Fruit fly (Drosophila melanogaster) whole organism, embryonic: ENCODE measurements around the gene slow.

Experiments
- ATbp ChIP-seq: fragments of 200-800 bp; sonication (Bioruptor generic); optimal IDR thresholded peaks from 2 replicates; lab custom pipeline; 2017; ENCODE audit warnings: missing biosample characterization, mild to moderate bottlenecking, missing genetic modification characterization, missing genetic modification reagents
- Ada2b ChIP-seq: fragments of 200-800 bp; sonication (Bioruptor generic); IDR thresholded peaks from 2 replicates; pipeline ENCODE4 v1.3.6; 2022; ENCODE audit warnings: missing biosample characterization, missing genetic modification characterization
- Aef1 ChIP-seq: fragments of 200-800 bp; sonication (Bioruptor generic); IDR thresholded peaks from 3 replicates; pipeline ENCODE4 v1.3.6; 2022; ENCODE audit warnings: missing biosample characterization, missing genetic modification characterization
- Antp ChIP-seq: fragments of 200-800 bp; sonication (Bioruptor generic); optimal IDR thresholded peaks from 3 replicates; lab custom pipeline; 2016; ENCODE audit warnings: missing biosample characterization, missing genetic modification characterization
- CG1024 ChIP-seq: fragments of 200-800 bp; sonication (Bioruptor generic); IDR thresholded peaks from 2 replicates; pipeline ENCODE4 v1.3.6; 2022; ENCODE audit warnings: missing biosample characterization, missing genetic modification characterization
- CG10366 ChIP-seq: fragments of 200-800 bp; sonication (Bioruptor generic); IDR thresholded peaks from 2 replicates; pipeline ENCODE4 v1.3.6; 2022; ENCODE audit warnings: missing biosample characterization, missing genetic modification characterization
- CG12659 ChIP-seq: fragments of 200-800 bp; sonication (Bioruptor generic); optimal IDR thresholded peaks from 3 replicates; lab custom pipeline; 2017; ENCODE audit warnings: mild to moderate bottlenecking, missing biosample characterization, missing genetic modification reagents, missing genetic modification characterization
- CG12942 ChIP-seq: fragments of 200-800 bp; sonication (Bioruptor generic); optimal IDR thresholded peaks from 3 replicates; lab custom pipeline; 2016; ENCODE audit warnings: missing biosample characterization, missing genetic modification characterization
- CG14710 ChIP-seq: fragments of 200-800 bp; sonication (Bioruptor generic); optimal IDR thresholded peaks from 3 replicates; lab custom pipeline; 2019; ENCODE audit warnings: missing biosample characterization, mild to moderate bottlenecking, missing genetic modification characterization, moderate library complexity
- CG15601 ChIP-seq: fragments of 200-800 bp; sonication (Bioruptor generic); optimal IDR thresholded peaks from 3 replicates; lab custom pipeline; 2019; ENCODE audit warnings: missing biosample characterization, mild to moderate bottlenecking, missing genetic modification characterization, moderate library complexity
- CG17328 ChIP-seq: fragments of 200-800 bp; sonication (Bioruptor generic); IDR thresholded peaks from 2 replicates; pipeline ENCODE4 v1.3.6; 2022; ENCODE audit warnings: missing biosample characterization, missing genetic modification characterization
- CG18599 ChIP-seq: fragments of 200-800 bp; sonication (Bioruptor generic); optimal IDR thresholded peaks from 3 replicates; lab custom pipeline; 2017; ENCODE audit warnings: missing biosample characterization, missing genetic modification characterization, mild to moderate bottlenecking, moderate library complexity, missing genetic modification reagents
- CG42726 ChIP-seq: fragments of 200-800 bp; sonication (Bioruptor generic); IDR thresholded peaks from 2 replicates; pipeline ENCODE4 v1.3.6; 2022; ENCODE audit warnings: missing biosample characterization, missing genetic modification characterization; ENCODE audit not compliant: partially characterized antibody
- CG4360 ChIP-seq: fragments of 200-800 bp; sonication (Bioruptor generic); IDR thresholded peaks from 2 replicates; pipeline ENCODE4 v1.3.6; 2022; ENCODE audit warnings: missing biosample characterization, missing genetic modification characterization
- CG4617 ChIP-seq: fragments of 200-800 bp; sonication (Bioruptor generic); optimal IDR thresholded peaks from 3 replicates; lab custom pipeline; 2016; ENCODE audit warnings: missing biosample characterization, missing genetic modification characterization, borderline replicate concordance
- CG4730 ChIP-seq: fragments of 200-800 bp; sonication (Bioruptor generic); IDR thresholded peaks from 2 replicates; pipeline ENCODE4 v1.3.6; 2022; ENCODE audit warnings: missing biosample characterization, missing genetic modification characterization
- CG6854 ChIP-seq: fragments of 200-800 bp; sonication (Bioruptor generic); optimal IDR thresholded peaks from 3 replicates; lab custom pipeline; 2017; ENCODE audit warnings: missing biosample characterization, mild to moderate bottlenecking, missing genetic modification characterization
- CG7928 ChIP-seq: fragments of 200-800 bp; sonication (Bioruptor generic); optimal IDR thresholded peaks from 2 replicates; lab custom pipeline; 2017; ENCODE audit warnings: missing biosample characterization, mild to moderate bottlenecking, missing genetic modification characterization
- CG9817 ChIP-seq: fragments of 200-800 bp; sonication (Bioruptor generic); optimal IDR thresholded peaks from 2 replicates; lab custom pipeline; 2018; ENCODE audit warnings: missing biosample characterization, mild to moderate bottlenecking, missing genetic modification characterization, moderate library complexity
- CG9876 ChIP-seq: fragments of 200-800 bp; sonication (Bioruptor generic); optimal IDR thresholded peaks from 2 replicates; lab custom pipeline; 2016; ENCODE audit warnings: missing biosample characterization, missing genetic modification characterization
- CkIIα-i1 ChIP-seq: fragments of 200-800 bp; sonication (Bioruptor generic); IDR thresholded peaks from 2 replicates; pipeline ENCODE4 v1.3.6; 2022; ENCODE audit warnings: missing biosample characterization, missing genetic modification characterization
- Drgx ChIP-seq: fragments of 200-800 bp; sonication (Bioruptor generic); IDR thresholded peaks from 2 replicates; pipeline ENCODE4 v1.3.6; 2022; ENCODE audit warnings: missing biosample characterization, missing genetic modification characterization
- Ets65A ChIP-seq: fragments of 200-800 bp; sonication (Bioruptor generic); peaks from one replicate; lab custom pipeline; 2016; ENCODE audit warnings: missing biosample characterization, missing genetic modification characterization
- Hr78 ChIP-seq, 2 experiments: fragments of 200-800 bp in 1 of 2; fragments of >200 bp in 1 of 2; sonication (Bioruptor generic) in 1 of 2; optimal IDR thresholded peaks; 2 replicates each; lab custom pipeline; 2017 to 2019; ENCODE audit warnings: missing biosample characterization in 2 of 2, missing genetic modification characterization in 2 of 2, mild to moderate bottlenecking in 1 of 2, moderate library complexity in 1 of 2
- MTF-1 ChIP-seq: fragments of 200-800 bp; sonication (Bioruptor generic); optimal IDR thresholded peaks from 2 replicates; lab custom pipeline; 2018; ENCODE audit warnings: missing biosample characterization, mild to moderate bottlenecking, missing genetic modification characterization, borderline replicate concordance
- Mad ChIP-seq: fragments of 200-800 bp; sonication (Bioruptor generic); optimal IDR thresholded peaks from 2 replicates; lab custom pipeline; 2016; ENCODE audit warnings: missing biosample characterization, missing genetic modification characterization
- Max ChIP-seq: fragments of 200-800 bp; sonication (Bioruptor generic); optimal IDR thresholded peaks from 2 replicates; lab custom pipeline; 2016; ENCODE audit warnings: missing biosample characterization, mild to moderate bottlenecking, missing genetic modification characterization
- NfI ChIP-seq: fragments of 200-800 bp; sonication (Bioruptor generic); optimal IDR thresholded peaks from 3 replicates; lab custom pipeline; 2018; ENCODE audit warnings: missing biosample characterization, mild to moderate bottlenecking, missing genetic modification characterization, moderate library complexity
- Poxn ChIP-seq: fragments of 200-800 bp; sonication (Bioruptor generic); IDR thresholded peaks from 2 replicates; pipeline ENCODE4 v1.3.6; 2022; ENCODE audit warnings: missing biosample characterization, missing genetic modification characterization
- Six4 ChIP-seq: fragments of 200-800 bp; sonication (Bioruptor generic); optimal IDR thresholded peaks from 2 replicates; lab custom pipeline; 2016; ENCODE audit warnings: missing biosample characterization, missing genetic modification characterization
- Sry-δ ChIP-seq: fragments of 200-800 bp; sonication (Bioruptor generic); optimal IDR thresholded peaks from 2 replicates; lab custom pipeline; 2016; ENCODE audit warnings: missing biosample characterization, missing genetic modification characterization
- cato ChIP-seq: fragments of 200-800 bp; sonication (Bioruptor generic); optimal IDR thresholded peaks from 2 replicates; lab custom pipeline; 2016; ENCODE audit warnings: missing biosample characterization, missing genetic modification characterization, borderline replicate concordance
- chinmo ChIP-seq: fragments of 200-800 bp; sonication (Bioruptor generic); IDR thresholded peaks from 4 replicates; pipeline ENCODE4 v1.3.6; 2022; ENCODE audit warnings: missing biosample characterization, missing genetic modification characterization; ENCODE audit not compliant: partially characterized antibody
- dan ChIP-seq: fragments of 200-800 bp; sonication (Bioruptor generic); IDR thresholded peaks from 2 replicates; pipeline ENCODE4 v1.3.6; 2022; ENCODE audit warnings: missing biosample characterization, missing genetic modification characterization
- dmrt11E ChIP-seq: fragments of 200-800 bp; sonication (Bioruptor generic); optimal IDR thresholded peaks from 3 replicates; lab custom pipeline; 2018; ENCODE audit warnings: missing biosample characterization, mild to moderate bottlenecking, missing genetic modification characterization, moderate library complexity
- dpn ChIP-seq, 2 experiments: fragments of 200-800 bp; sonication (Bioruptor generic); optimal IDR thresholded peaks; 3 replicates each; lab custom pipeline; 2016; ENCODE audit warnings: missing biosample characterization in 2 of 2, missing genetic modification characterization in 2 of 2
- emc ChIP-seq: fragments of 200-800 bp; sonication (Bioruptor generic); optimal IDR thresholded peaks from 2 replicates; lab custom pipeline; 2016; ENCODE audit warnings: missing biosample characterization, missing genetic modification characterization
- ftz-f1 ChIP-seq: fragments of 200-800 bp; sonication (Bioruptor generic); optimal IDR thresholded peaks from 2 replicates; lab custom pipeline; 2016; ENCODE audit warnings: missing biosample characterization, missing genetic modification characterization
- gfzf ChIP-seq: fragments of 200-800 bp; sonication (Bioruptor generic); optimal IDR thresholded peaks from 2 replicates; lab custom pipeline; 2016; ENCODE audit warnings: missing biosample characterization, mild to moderate bottlenecking, missing genetic modification characterization, moderate library complexity
- hb ChIP-seq: fragments of 200-800 bp; sonication (Bioruptor generic); IDR thresholded peaks from 3 replicates; pipeline ENCODE4 v1.3.6; 2022; ENCODE audit warnings: missing biosample characterization, missing genetic modification characterization; ENCODE audit not compliant: partially characterized antibody
- ind ChIP-seq: fragments of 200-800 bp; sonication (Bioruptor generic); optimal IDR thresholded peaks from 3 replicates; lab custom pipeline; 2016; ENCODE audit warnings: missing biosample characterization, missing genetic modification characterization
- jigr1 ChIP-seq: fragments of 200-800 bp; sonication (Bioruptor generic); IDR thresholded peaks from 3 replicates; pipeline ENCODE4 v1.3.6; 2022; ENCODE audit warnings: missing biosample characterization, missing genetic modification characterization
- knrl ChIP-seq: fragments of 200-800 bp; sonication (Bioruptor generic); IDR thresholded peaks from 3 replicates; pipeline ENCODE4 v1.3.6; 2022; ENCODE audit warnings: missing biosample characterization, missing genetic modification characterization; ENCODE audit not compliant: partially characterized antibody
- lbe ChIP-seq: fragments of 200-800 bp; sonication (Bioruptor generic); optimal IDR thresholded peaks from 2 replicates; lab custom pipeline; 2016; ENCODE audit warnings: missing biosample characterization, mild to moderate bottlenecking, missing genetic modification characterization
- maf-S ChIP-seq: fragments of 200-800 bp; sonication (Bioruptor generic); optimal IDR thresholded peaks from 2 replicates; lab custom pipeline; 2016; ENCODE audit warnings: missing biosample characterization, missing genetic modification characterization
- pfk ChIP-seq: fragments of 200-800 bp; sonication (Bioruptor generic); optimal IDR thresholded peaks from 2 replicates; lab custom pipeline; 2018; ENCODE audit warnings: missing biosample characterization, mild to moderate bottlenecking, missing genetic modification characterization, moderate library complexity
- repo ChIP-seq: fragments of 200-800 bp; sonication (Bioruptor generic); optimal IDR thresholded peaks from 2 replicates; lab custom pipeline; 2016; ENCODE audit warnings: missing biosample characterization, missing genetic modification characterization
- sr ChIP-seq: fragments of 200-800 bp; sonication (Bioruptor generic); IDR thresholded peaks from 3 replicates; pipeline ENCODE4 v1.3.6; 2022; ENCODE audit warnings: missing biosample characterization, missing genetic modification characterization
- stc ChIP-seq: fragments of 200-800 bp; sonication (Bioruptor generic); IDR thresholded peaks from 2 replicates; pipeline ENCODE4 v1.3.6; 2022; ENCODE audit warnings: missing biosample characterization, missing genetic modification characterization
- vnd ChIP-seq: fragments of 200-800 bp; sonication (Bioruptor generic); IDR thresholded peaks from 3 replicates; pipeline ENCODE4 v1.3.6; 2022; ENCODE audit warnings: missing biosample characterization, missing genetic modification characterization; ENCODE audit not compliant: partially characterized antibody
- yki ChIP-seq: fragments of >200 bp; optimal IDR thresholded peaks from 3 replicates; lab custom pipeline; 2018
- zf30C ChIP-seq: fragments of 200-800 bp; sonication (Bioruptor generic); optimal IDR thresholded peaks from 3 replicates; lab custom pipeline; 2018; ENCODE audit warnings: missing biosample characterization, mild to moderate bottlenecking, missing genetic modification characterization

Gene slow

dm6 chr3L:4353657-4354075 is 30.6 kb upstream of the slow start (continued):
- TF ChIP-seq vnd (GFP tag; lab: Robert Waterston, UW) (no peak), Poxn (GFP tag; lab: Robert Waterston, UW) (no peak), MTF-1 (no peak), Mad (no peak), CG12659 (GFP tag; lab: Kevin White, UChicago) (peak; percentile 24), CG6854 (no peak), Six4 (GFP tag; lab: Kevin White, UChicago) (no peak), Ets65A (GFP tag; lab: Kevin White, UChicago) (peak; percentile 89), Aef1 (no peak), CG4360 (GFP tag; lab: Robert Waterston, UW) (no peak), CG9876 (GFP tag; lab: Kevin White, UChicago) (no peak), yki (no peak), ftz-f1 (GFP tag; lab: Kevin White, UChicago) (no peak), CG15601 (tag; lab: Kevin White, UChicago) (no peak), dmrt11E (tag; lab: Kevin White, UChicago) (no peak), emc (GFP tag; lab: Kevin White, UChicago) (no peak), ind (GFP tag; lab: Kevin White, UChicago) (peak; percentile 29), CG42726 (GFP tag; lab: Robert Waterston, UW) (no peak), dpn (GFP tag; optimal IDR thresholded peaks at IDR 0.05; lab: Kevin White, UChicago) (no peak), CG7928 (GFP tag; lab: Kevin White, UChicago) (no peak), chinmo (no peak), hb (GFP tag; lab: Robert Waterston, UW) (no peak), CG1024 (GFP tag; lab: Robert Waterston, UW) (no peak), Ada2b (GFP tag; lab: Robert Waterston, UW) (peak; percentile 34; the same call in 1 of the 2 replicates), lbe (GFP tag; lab: Kevin White, UChicago) (no peak), cato (GFP tag; lab: Kevin White, UChicago) (no peak), maf-S (GFP tag; lab: Kevin White, UChicago) (no peak), CG4730 (no peak), CG10366 (GFP tag; lab: Robert Waterston, UW) (no peak; the same call in 1 of the 2 replicates), Hr78 (GFP tag; optimal IDR thresholded peaks at IDR 0.05; lab: Kevin White, UChicago) (no peak), CG17328 (no peak), gfzf (no peak), Drgx (GFP tag; lab: Robert Waterston, UW) (no peak), ATbp (GFP tag; lab: Kevin White, UChicago) (peak; percentile 69), Max (GFP tag; lab: Kevin White, UChicago) (no peak), CkIIα-i1 (GFP tag; lab: Robert Waterston, UW) (no peak), Sry-δ (GFP tag; lab: Kevin White, UChicago) (no peak), knrl (GFP tag; lab: Robert Waterston, UW) (no peak), CG12942 (GFP tag; lab: Kevin White, UChicago) (no peak), dan (GFP tag; lab: Robert Waterston, UW) (no peak), NfI (GFP tag; lab: Kevin White, UChicago) (peak; percentile 34), stc (GFP tag; lab: Robert Waterston, UW) (no peak), CG4617 (GFP tag; lab: Kevin White, UChicago) (no peak), sr (GFP tag; lab: Robert Waterston, UW) (no peak), Antp (GFP tag; lab: Kevin White, UChicago) (peak; percentile 62), repo (GFP tag; lab: Kevin White, UChicago) (no peak), pfk (GFP tag; lab: Kevin White, UChicago) (no peak), zf30C (GFP tag; lab: Kevin White, UChicago) (peak; percentile 8), jigr1 (GFP tag; lab: Robert Waterston, UW) (no peak), CG14710 (tag; lab: Kevin White, UChicago) (no peak), CG18599 (peak; percentile 65), CG9817 (tag; lab: Kevin White, UChicago) (peak; percentile 38)
